Worm (Caenorhabditis elegans) whole organism, L3 larva: ENCODE measurements around the gene Y105C5B.18.

Experiments
- ama-1 ChIP-seq: fragments of 150-350 bp; optimal IDR thresholded peaks from 2 replicates; lab custom pipeline; 2018
- ceh-16 ChIP-seq: sonication (generic microtip); optimal IDR thresholded peaks from 2 replicates; lab custom pipeline; 2017; ENCODE audit warnings: missing biosample characterization, missing genetic modification characterization
- fkh-10 ChIP-seq: sonication (generic microtip); optimal IDR thresholded peaks from 2 replicates; lab custom pipeline; 2017; ENCODE audit warnings: missing biosample characterization, missing genetic modification reagents, missing genetic modification characterization
- fos-1 ChIP-seq: fragments of 150-350 bp; optimal IDR thresholded peaks from 2 replicates; lab custom pipeline; 2014; ENCODE audit warnings: missing biosample characterization, missing genetic modification characterization
- lin-39 ChIP-seq: fragments of 150-350 bp; optimal IDR thresholded peaks from 2 replicates; lab custom pipeline; 2018; ENCODE audit warnings: missing biosample characterization, missing genetic modification reagents, missing genetic modification characterization
- mdl-1 ChIP-seq: fragments of 150-350 bp; optimal IDR thresholded peaks from 2 replicates; lab custom pipeline; 2014; ENCODE audit warnings: missing biosample characterization, missing genetic modification characterization
- nfya-1 ChIP-seq: sonication (generic microtip); optimal IDR thresholded peaks from 2 replicates; lab custom pipeline; 2017; ENCODE audit warnings: missing genetic modification characterization, mild to moderate bottlenecking, missing compliant biosample characterization, antibody characterized with exemption, moderate library complexity; ENCODE audit not compliant: insufficient read depth
- nhr-12 ChIP-seq: fragments of 150-350 bp; optimal IDR thresholded peaks from 2 replicates; lab custom pipeline; 2014; ENCODE audit warnings: missing biosample characterization, missing genetic modification characterization
- nhr-23 ChIP-seq: fragments of 150-350 bp; optimal IDR thresholded peaks from 2 replicates; lab custom pipeline; 2014; ENCODE audit warnings: missing biosample characterization, missing genetic modification reagents, missing genetic modification characterization
- nhr-76 ChIP-seq: fragments of 150-350 bp; sonication (generic microtip); optimal IDR thresholded peaks from 5 replicates; lab custom pipeline; 2014; ENCODE audit warnings: missing biosample characterization, missing genetic modification characterization
- nhr-77 ChIP-seq: fragments of 150-350 bp; optimal IDR thresholded peaks from 2 replicates; lab custom pipeline; 2014; ENCODE audit warnings: missing biosample characterization, missing genetic modification characterization
- pha-4 ChIP-seq: fragments of 150-350 bp; optimal IDR thresholded peaks from 2 replicates; lab custom pipeline; 2014; ENCODE audit warnings: missing biosample characterization, missing genetic modification reagents, missing genetic modification characterization
- skn-1 ChIP-seq: fragments of 150-350 bp; optimal IDR thresholded peaks from 2 replicates; lab custom pipeline; 2014; ENCODE audit warnings: missing biosample characterization, missing genetic modification characterization

DNA sequence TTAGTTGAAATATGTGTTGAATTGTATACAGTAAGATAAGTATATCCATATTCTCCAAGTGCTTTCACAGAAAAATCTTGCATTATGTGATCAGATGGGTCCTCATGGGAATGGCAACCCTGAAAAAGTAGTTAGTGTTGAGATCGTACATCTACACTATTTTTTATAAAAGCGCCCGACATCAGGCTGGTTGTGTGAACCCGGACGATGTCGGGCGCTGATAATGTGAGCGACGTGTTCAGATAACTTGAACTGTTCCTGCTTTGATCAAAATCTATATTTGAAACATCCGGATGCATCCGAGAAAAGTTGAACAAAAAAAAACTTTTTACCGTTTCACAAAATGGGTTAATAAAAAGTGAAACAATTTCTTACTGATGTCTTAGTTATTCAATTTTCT is 49.3 kb upstream of the Y105C5B.18 start:
- TF ChIP-seq fkh-10 (GFP tag; lab: Kevin White, UChicago) (no peak), nhr-12 (tag; lab: Kevin White, UChicago) (no peak), lin-39 (no peak), nhr-23 (no peak), nhr-76 (tag; lab: Kevin White, UChicago) (no peak), ama-1 (no peak), nfya-1 (tag; lab: Kevin White, UChicago) (no peak), nhr-77 (tag; lab: Kevin White, UChicago) (no peak), mdl-1 (no peak), pha-4 (tag; lab: Kevin White, UChicago) (no peak), skn-1 (tag; lab: Kevin White, UChicago) (no peak), ceh-16 (no peak), fos-1 (tag; lab: Kevin White, UChicago) (no peak)
